Fruit fly (Drosophila melanogaster) Kc167 (cell line): ENCODE measurements around the gene Vps15.

Experiments used
- Myc ChIP-seq: fragments of >200 bp; optimal IDR thresholded peaks from 2 replicates; lab custom pipeline; 2017; ENCODE audit warnings: missing external identifiers
- Sin3A ChIP-seq: fragments of >200 bp; optimal IDR thresholded peaks from 2 replicates; lab custom pipeline; 2018; ENCODE audit warnings: missing external identifiers
- h ChIP-seq: fragments of >200 bp; optimal IDR thresholded peaks from 3 replicates; lab custom pipeline; 2018; ENCODE audit warnings: missing external identifiers
- insv ChIP-seq: fragments of >200 bp; optimal IDR thresholded peaks from 3 replicates; lab custom pipeline; 2018; ENCODE audit warnings: missing external identifiers
- psq ChIP-seq: fragments of >200 bp; optimal IDR thresholded peaks from 2 replicates; lab custom pipeline; 2017; ENCODE audit warnings: missing external identifiers
- ttk ChIP-seq: sonication (Bioruptor generic); optimal IDR thresholded peaks from 2 replicates; lab custom pipeline; 2017; ENCODE audit warnings: missing external identifiers

Gene Vps15

dm6 chr3R:9245576-9246200, at the start of gene Vps15:
Gene Vps15 (minus strand): TSS chr3R:9245869.
- TF ChIP-seq psq (lab: Kevin White, UChicago) (no peak), h (no peak), Sin3A (no peak), Myc (no peak), insv (no peak), ttk (lab: Kevin White, UChicago) (no peak)

dm6 chr3R:9287710-9288109, 42.0 kb upstream of the Vps15 start:
- TF ChIP-seq ttk (lab: Kevin White, UChicago) (no peak), Sin3A (no peak), insv (no peak), h (no peak), Myc (no peak), psq (lab: Kevin White, UChicago) (no peak)

- TF ChIP-seq ttk (lab: Kevin White, UChicago): no peak
- TF ChIP-seq Myc: no peak
- no peak for TF ChIP-seq insv
- TF ChIP-seq psq (lab: Kevin White, UChicago): no peak
- no peak for TF ChIP-seq Sin3A
- no peak for TF ChIP-seq h
Observed at dm6 chr3R:9266765-9267164, 21.1 kb upstream of the Vps15 start, which contains the start of the genes TrpRS and Vps16A. Gene TrpRS (minus strand): TSS chr3R:9266904. Gene Vps16A (plus strand): TSS chr3R:9267019.

DNA sequence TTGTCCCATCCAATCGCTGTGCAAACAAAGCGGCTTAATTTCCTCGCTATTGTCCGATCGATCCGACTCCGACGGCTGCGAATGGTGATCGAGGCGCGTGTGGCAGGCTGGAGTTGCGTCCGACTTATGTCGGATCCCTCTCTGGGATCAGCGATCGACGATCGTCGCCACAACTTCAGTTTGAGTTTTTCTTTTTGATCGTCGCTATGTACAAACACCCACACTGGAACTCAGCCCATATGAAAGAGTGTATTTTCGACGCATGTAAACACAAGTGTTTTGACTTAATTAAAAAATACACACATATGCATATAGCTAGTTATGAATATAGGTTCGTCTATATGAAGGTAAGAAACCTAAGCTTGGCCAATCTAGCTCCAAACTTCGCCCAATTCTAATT, 18.4 kb upstream of the Vps15 start, which contains the start of gene sage:
TSS of gene sage (minus strand) at position 101 of the 400 bp plus-strand sequence.
- TF ChIP-seq psq (lab: Kevin White, UChicago): no peak
- TF ChIP-seq insv: no peak

- TF ChIP-seq ttk (lab: Kevin White, UChicago) (no peak), h (no peak)
Observed at dm6 chr3R:9260421-9260973, 14.8 kb upstream of the Vps15 start, which contains the start of gene ATP6AP2. Gene ATP6AP2 (plus strand): TSS chr3R:9260638.

DNA sequence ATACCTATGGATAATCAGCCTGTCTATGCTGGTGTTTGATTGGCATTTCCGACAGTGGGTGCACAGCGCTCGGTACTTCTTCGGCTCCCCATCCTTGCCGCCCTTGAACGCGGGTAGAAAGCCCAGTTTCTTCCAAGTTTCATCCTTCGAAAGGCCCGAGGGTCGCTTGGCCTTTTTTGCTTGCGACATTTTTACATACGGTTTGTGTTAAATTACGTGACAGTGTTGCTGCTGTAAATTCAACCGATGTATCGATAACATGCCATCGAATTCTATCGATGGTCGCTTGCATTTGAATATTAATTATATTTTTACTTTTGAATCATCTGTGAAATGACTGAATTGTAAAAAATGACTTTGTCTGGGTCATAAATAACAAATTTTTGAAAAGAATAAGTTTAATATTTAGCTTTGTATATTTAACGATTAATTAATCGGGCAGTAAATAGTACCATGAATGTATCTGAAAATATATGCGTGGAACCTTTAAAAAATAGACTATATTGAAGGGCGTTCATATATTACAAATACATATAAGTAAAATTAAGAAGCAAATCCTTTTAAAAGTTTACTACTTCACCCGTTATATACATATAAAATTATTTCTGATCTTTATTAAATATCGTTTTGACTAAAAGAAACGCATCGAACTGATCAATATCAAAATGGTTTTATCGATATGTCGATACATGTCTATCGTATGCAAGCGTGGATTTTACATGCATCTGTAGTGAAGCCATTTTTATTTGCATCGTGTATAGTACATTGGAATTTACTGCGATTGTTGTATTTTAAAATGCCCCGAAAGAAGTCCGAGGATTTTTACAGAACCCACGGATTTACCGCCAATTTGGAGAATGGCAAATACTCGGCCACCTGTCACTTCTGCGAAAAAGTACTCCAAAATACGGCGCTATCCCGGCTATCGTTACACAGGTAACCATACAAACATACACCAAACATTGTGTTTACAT, 12.9 kb upstream of the Vps15 start, which contains the start of the genes Ibf2 and Ibf1:
TSS of gene Ibf2 (minus strand) at position 250 of the 974 bp plus-strand sequence.
TSS of gene Ibf1 (plus strand) at position 713 of the 974 bp plus-strand sequence.
- TF ChIP-seq ttk (lab: Kevin White, UChicago) (no peak), Myc (no peak), psq (lab: Kevin White, UChicago) (no peak), Sin3A (no peak), h (no peak), insv (no peak)

- TF ChIP-seq Sin3A (no peak), Myc (no peak), ttk (lab: Kevin White, UChicago) (no peak), insv (no peak), h (no peak), psq (lab: Kevin White, UChicago) (no peak)
Observed at dm6 chr3R:9257616-9258015, 11.9 kb upstream of the Vps15 start, which contains the start of gene CG16736. Gene CG16736 (minus strand): TSS chr3R:9257716.

DNA sequence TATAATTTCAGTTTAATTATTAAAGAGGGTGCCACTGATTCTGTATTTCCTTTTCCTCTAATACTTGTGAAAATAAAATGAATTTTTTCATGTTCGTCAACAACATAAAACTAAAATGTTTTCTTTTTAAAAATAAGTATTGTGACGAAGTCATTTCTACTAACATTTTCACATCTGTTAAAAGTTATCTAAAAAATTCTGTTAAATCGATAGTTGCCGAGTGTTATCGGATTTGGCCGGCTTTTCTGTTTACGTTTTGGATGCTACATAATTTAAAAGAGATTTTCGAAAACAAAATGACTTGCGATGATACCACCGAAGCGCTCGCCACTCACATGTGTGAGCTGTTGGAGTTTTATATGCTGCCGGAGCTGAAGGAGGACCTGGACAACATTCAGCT, 9.1 kb upstream of the Vps15 start, which contains the start of gene CG16734:
TSS of gene CG16734 (plus strand) at position 255 of the 400 bp plus-strand sequence.
- TF ChIP-seq ttk (lab: Kevin White, UChicago) (no peak), psq (lab: Kevin White, UChicago) (no peak), Myc (no peak), h (no peak), Sin3A (no peak), insv (no peak)

DNA sequence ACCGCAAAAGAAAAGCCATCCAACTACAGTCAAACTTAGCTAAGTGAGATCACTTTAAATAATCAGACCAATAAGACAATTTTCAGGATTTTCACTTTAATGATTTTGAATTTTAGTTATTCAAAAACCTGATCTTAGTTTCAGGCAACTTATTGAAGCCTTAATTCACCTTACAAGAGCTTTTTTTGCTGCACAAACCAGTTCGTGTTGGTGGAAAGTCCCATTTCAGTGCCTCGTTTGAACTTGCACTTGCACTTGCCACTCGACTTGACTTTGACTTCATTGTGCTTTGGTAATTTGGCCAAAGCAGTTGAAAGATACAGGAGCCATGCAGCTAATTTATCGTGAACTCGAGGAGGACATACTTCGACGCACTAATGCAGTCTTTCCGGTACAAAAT, 5.9 kb upstream of the Vps15 start, which contains the start of gene St2:
TSS of gene St2 (plus strand) at position 301 of the 400 bp plus-strand sequence.
- TF ChIP-seq h (no peak), insv (no peak), Myc (no peak), psq (lab: Kevin White, UChicago) (no peak), Sin3A (no peak), ttk (lab: Kevin White, UChicago) (no peak)

DNA sequence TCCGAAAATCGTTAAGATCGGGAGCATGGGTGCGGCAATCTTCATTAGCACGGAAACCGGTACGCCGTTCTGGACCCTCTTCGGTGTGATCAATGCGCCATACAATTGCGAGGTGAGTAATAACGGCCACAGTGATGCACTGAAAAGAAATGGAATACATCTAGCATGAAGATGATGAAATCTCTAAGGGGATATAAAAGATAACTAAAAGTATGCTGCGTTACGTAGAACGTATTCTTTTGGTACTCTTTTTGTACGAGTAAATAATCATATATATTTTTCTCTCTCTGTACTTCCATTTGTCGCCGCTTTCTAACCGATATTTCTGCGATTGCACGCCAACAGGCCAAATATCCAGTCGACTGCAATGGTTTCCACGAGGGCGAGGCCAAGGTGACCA, 5.2 kb upstream of the Vps15 start:
- TF ChIP-seq insv (no peak), h (no peak), psq (lab: Kevin White, UChicago) (no peak), Sin3A (no peak), Myc (no peak), ttk (lab: Kevin White, UChicago) (no peak)

DNA sequence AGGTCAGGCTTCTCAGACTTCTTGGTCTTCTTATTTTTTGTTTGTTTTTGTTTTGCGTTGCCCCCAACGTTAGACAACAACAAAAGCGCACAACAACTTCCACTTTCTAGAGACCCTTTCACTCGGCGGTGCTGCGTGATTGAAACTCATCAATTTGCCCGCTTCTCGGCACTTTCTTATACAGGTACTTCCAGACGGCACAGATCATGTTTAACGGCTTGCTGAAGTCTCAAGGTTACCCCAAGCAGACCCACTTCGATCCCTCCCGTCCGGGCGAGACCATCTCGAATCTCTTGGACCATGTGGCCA, 4.0 kb upstream of the Vps15 start:
- TF ChIP-seq Myc (no peak), psq (lab: Kevin White, UChicago) (no peak), insv (no peak), Sin3A (no peak), h (no peak), ttk (lab: Kevin White, UChicago) (no peak)

dm6 chr3R:9249025-9249735, 3.5 kb upstream of the Vps15 start:
- no peak for TF ChIP-seq insv
